Fruit fly (Drosophila melanogaster) whole organism, embryonic: Measurements from ENCODE around the gene Exo70.

ENCODE experiments used
- Aef1 ChIP-seq: fragments of 200-800 bp; sonication (Bioruptor generic); IDR thresholded peaks from 3 replicates; pipeline ENCODE4 v1.3.6; 2022; ENCODE audit warnings: missing biosample characterization, missing genetic modification characterization
- Atf-2 ChIP-seq: fragments of 200-800 bp; sonication (Bioruptor generic); optimal IDR thresholded peaks from 2 replicates; lab custom pipeline; 2016; ENCODE audit warnings: missing biosample characterization, missing genetic modification characterization
- CG10147 ChIP-seq: fragments of 200-800 bp; sonication (Bioruptor generic); optimal IDR thresholded peaks from 2 replicates; lab custom pipeline; 2019; ENCODE audit warnings: missing biosample characterization, mild to moderate bottlenecking, missing genetic modification characterization, moderate library complexity
- CG10431 ChIP-seq: fragments of 200-800 bp; sonication (Bioruptor generic); optimal IDR thresholded peaks from 3 replicates; lab custom pipeline; 2018; ENCODE audit warnings: missing biosample characterization, mild to moderate bottlenecking, missing genetic modification characterization
- CG10543 ChIP-seq: fragments of 200-800 bp; sonication (Bioruptor generic); optimal IDR thresholded peaks from 3 replicates; lab custom pipeline; 2017; ENCODE audit warnings: missing biosample characterization, mild to moderate bottlenecking, missing genetic modification characterization, moderate library complexity
- CG10565 ChIP-seq: fragments of 200-800 bp; sonication (Bioruptor generic); optimal IDR thresholded peaks from 3 replicates; lab custom pipeline; 2016; ENCODE audit warnings: missing biosample characterization, mild to moderate bottlenecking, missing genetic modification characterization
- CG10654 ChIP-seq: fragments of 200-800 bp; sonication (Bioruptor generic); optimal IDR thresholded peaks from 2 replicates; lab custom pipeline; 2016; ENCODE audit warnings: missing biosample characterization, missing genetic modification characterization
- CG13424 ChIP-seq: fragments of 200-800 bp; sonication (Bioruptor generic); optimal IDR thresholded peaks from 2 replicates; lab custom pipeline; 2019; ENCODE audit warnings: missing biosample characterization, mild to moderate bottlenecking, missing genetic modification characterization, moderate library complexity
- CG14667 ChIP-seq: fragments of 200-800 bp; sonication (Bioruptor generic); IDR thresholded peaks from 2 replicates; pipeline ENCODE4 v1.3.6; 2022; ENCODE audit warnings: missing biosample characterization, missing genetic modification characterization
- CG15011 ChIP-seq: fragments of 200-800 bp; sonication (Bioruptor generic); optimal IDR thresholded peaks from 3 replicates; lab custom pipeline; 2018; ENCODE audit warnings: missing biosample characterization, mild to moderate bottlenecking, missing genetic modification characterization
- CG15479 ChIP-seq: fragments of 200-800 bp; sonication (Bioruptor generic); optimal IDR thresholded peaks from 3 replicates; lab custom pipeline; 2019; ENCODE audit warnings: missing biosample characterization, mild to moderate bottlenecking, missing genetic modification characterization, moderate library complexity
- CG1603 ChIP-seq: fragments of 200-800 bp; sonication (Bioruptor generic); optimal IDR thresholded peaks from 2 replicates; lab custom pipeline; 2019; ENCODE audit warnings: missing biosample characterization, mild to moderate bottlenecking, missing genetic modification characterization, moderate library complexity
- CG16863 ChIP-seq: fragments of 200-800 bp; sonication (Bioruptor generic); optimal IDR thresholded peaks from 3 replicates; lab custom pipeline; 2016; ENCODE audit warnings: missing biosample characterization, missing genetic modification characterization
- CG17361 ChIP-seq: fragments of 200-800 bp; sonication (Bioruptor generic); IDR thresholded peaks from 3 replicates; pipeline ENCODE4 v1.3.6; 2022; ENCODE audit warnings: missing biosample characterization, missing genetic modification characterization
- CG17829 ChIP-seq: fragments of 200-800 bp; optimal IDR thresholded peaks from 2 replicates; lab custom pipeline; 2019; ENCODE audit warnings: missing biosample characterization, mild to moderate bottlenecking, missing genetic modification characterization, moderate library complexity
- CG17912 ChIP-seq: fragments of 200-800 bp; sonication (Bioruptor generic); optimal IDR thresholded peaks from 2 replicates; lab custom pipeline; 2018; ENCODE audit warnings: missing biosample characterization, mild to moderate bottlenecking, missing genetic modification characterization
- CG18262 ChIP-seq: fragments of 200-800 bp; optimal IDR thresholded peaks from 3 replicates; lab custom pipeline; 2019; ENCODE audit warnings: missing biosample characterization, mild to moderate bottlenecking, missing genetic modification characterization, moderate library complexity
- CG2120 ChIP-seq: fragments of 200-800 bp; sonication (Bioruptor generic); optimal IDR thresholded peaks from 3 replicates; lab custom pipeline; 2016; ENCODE audit warnings: missing biosample characterization, missing genetic modification characterization
- CG2129 ChIP-seq: fragments of 200-800 bp; sonication (Bioruptor generic); IDR thresholded peaks from 2 replicates; pipeline ENCODE4 v1.3.6; 2022; ENCODE audit warnings: missing biosample characterization, missing genetic modification characterization; ENCODE audit not compliant: partially characterized antibody
- CG34376 ChIP-seq: fragments of 200-800 bp; sonication (Bioruptor generic); optimal IDR thresholded peaks from 2 replicates; lab custom pipeline; 2018; ENCODE audit warnings: missing biosample characterization, mild to moderate bottlenecking, missing genetic modification characterization
- CG3838 ChIP-seq: fragments of 200-800 bp; sonication (Bioruptor generic); optimal IDR thresholded peaks from 3 replicates; lab custom pipeline; 2016; ENCODE audit warnings: missing biosample characterization, missing genetic modification characterization
- CG4424 ChIP-seq: fragments of 200-800 bp; sonication (Bioruptor generic); optimal IDR thresholded peaks from 3 replicates; lab custom pipeline; 2016; ENCODE audit warnings: missing biosample characterization, missing genetic modification characterization
- CG4820 ChIP-seq: fragments of 200-800 bp; sonication (Bioruptor generic); optimal IDR thresholded peaks from 3 replicates; lab custom pipeline; 2016; ENCODE audit warnings: missing biosample characterization, missing genetic modification characterization
- CG7357 ChIP-seq: fragments of 200-800 bp; sonication (Bioruptor generic); IDR thresholded peaks from 3 replicates; pipeline ENCODE4 v1.3.6; 2022; ENCODE audit warnings: missing biosample characterization, missing genetic modification characterization
- CG7928 ChIP-seq: fragments of 200-800 bp; sonication (Bioruptor generic); optimal IDR thresholded peaks from 2 replicates; lab custom pipeline; 2017; ENCODE audit warnings: missing biosample characterization, mild to moderate bottlenecking, missing genetic modification characterization
- CG9797 ChIP-seq: fragments of 200-800 bp; sonication (Bioruptor generic); optimal IDR thresholded peaks from 3 replicates; lab custom pipeline; 2018; ENCODE audit warnings: missing biosample characterization, mild to moderate bottlenecking, missing genetic modification characterization
- Elba2 ChIP-seq: fragments of 200-800 bp; sonication (Bioruptor generic); optimal IDR thresholded peaks from 3 replicates; lab custom pipeline; 2016; ENCODE audit warnings: missing biosample characterization, missing genetic modification characterization
- Fer2 ChIP-seq: fragments of 200-800 bp; sonication (Bioruptor generic); optimal IDR thresholded peaks from 2 replicates; lab custom pipeline; 2018; ENCODE audit warnings: missing biosample characterization, mild to moderate bottlenecking, missing genetic modification characterization, moderate library complexity
- Fer3 ChIP-seq: fragments of 200-800 bp; sonication (Bioruptor generic); optimal IDR thresholded peaks from 2 replicates; lab custom pipeline; 2018; ENCODE audit warnings: missing biosample characterization, mild to moderate bottlenecking, missing genetic modification characterization, moderate library complexity
- HLH4C ChIP-seq: fragments of 200-800 bp; sonication (Bioruptor generic); IDR thresholded peaks from 3 replicates; pipeline ENCODE4 v1.3.6; 2022; ENCODE audit warnings: missing biosample characterization, missing genetic modification characterization; ENCODE audit not compliant: partially characterized antibody
- HLH54F ChIP-seq: fragments of 200-800 bp; sonication (Bioruptor generic); optimal IDR thresholded peaks from 3 replicates; lab custom pipeline; 2016; ENCODE audit warnings: missing biosample characterization, missing genetic modification characterization
- Lhr ChIP-seq: fragments of 200-800 bp; sonication (Bioruptor generic); optimal IDR thresholded peaks from 3 replicates; lab custom pipeline; 2017; ENCODE audit warnings: mild to moderate bottlenecking, missing biosample characterization, missing genetic modification reagents, missing genetic modification characterization
- Mad ChIP-seq: fragments of 200-800 bp; sonication (Bioruptor generic); optimal IDR thresholded peaks from 2 replicates; lab custom pipeline; 2016; ENCODE audit warnings: missing biosample characterization, missing genetic modification characterization
- Mrtf ChIP-seq: fragments of 200-800 bp; sonication (Bioruptor generic); IDR thresholded peaks from 3 replicates; pipeline ENCODE4 v1.3.6; 2022; ENCODE audit warnings: missing biosample characterization, missing genetic modification characterization
- Pdp1 ChIP-seq, 2 experiments: fragments of 200-800 bp; sonication (Bioruptor generic); optimal IDR thresholded peaks; 3 replicates each; lab custom pipeline; 2016; ENCODE audit warnings: missing biosample characterization in 2 of 2, missing genetic modification characterization in 2 of 2, mild to moderate bottlenecking in 1 of 2, moderate library complexity in 1 of 2
- Rfx ChIP-seq: fragments of 200-800 bp; sonication (Bioruptor generic); IDR thresholded peaks from 2 replicates; pipeline ENCODE4 v1.3.6; 2022; ENCODE audit warnings: missing biosample characterization, missing genetic modification characterization
- abd-A ChIP-seq: fragments of 200-800 bp; sonication (Bioruptor generic); optimal IDR thresholded peaks from 3 replicates; lab custom pipeline; 2019; ENCODE audit warnings: missing biosample characterization, mild to moderate bottlenecking, missing genetic modification characterization, moderate library complexity
- br ChIP-seq: fragments of >200 bp; optimal IDR thresholded peaks from 2 replicates; lab custom pipeline; 2017
- esg ChIP-seq: fragments of 200-800 bp; sonication (Bioruptor generic); conservative IDR thresholded peaks from 2 replicates; pipeline ENCODE4 v1.3.6; 2022; ENCODE audit warnings: missing biosample characterization, missing genetic modification characterization
- gce ChIP-seq: fragments of 200-800 bp; sonication (Bioruptor generic); IDR thresholded peaks from 3 replicates; pipeline ENCODE4 v1.3.6; 2022; ENCODE audit warnings: missing biosample characterization, missing genetic modification characterization
- gcm2 ChIP-seq: fragments of 200-800 bp; sonication (Bioruptor generic); optimal IDR thresholded peaks from 2 replicates; lab custom pipeline; 2016; ENCODE audit warnings: missing biosample characterization, missing genetic modification characterization
- gfzf ChIP-seq: fragments of 200-800 bp; sonication (Bioruptor generic); optimal IDR thresholded peaks from 2 replicates; lab custom pipeline; 2016; ENCODE audit warnings: missing biosample characterization, mild to moderate bottlenecking, missing genetic modification characterization, moderate library complexity
- grn ChIP-seq: fragments of 200-800 bp; sonication (Bioruptor generic); optimal IDR thresholded peaks from 3 replicates; lab custom pipeline; 2017; ENCODE audit warnings: missing biosample characterization, missing genetic modification characterization
- hb ChIP-seq: fragments of 200-800 bp; sonication (Bioruptor generic); IDR thresholded peaks from 3 replicates; pipeline ENCODE4 v1.3.6; 2022; ENCODE audit warnings: missing biosample characterization, missing genetic modification characterization; ENCODE audit not compliant: partially characterized antibody
- jigr1 ChIP-seq: fragments of 200-800 bp; sonication (Bioruptor generic); IDR thresholded peaks from 3 replicates; pipeline ENCODE4 v1.3.6; 2022; ENCODE audit warnings: missing biosample characterization, missing genetic modification characterization
- pho ChIP-seq: fragments of 200-800 bp; sonication (Bioruptor generic); optimal IDR thresholded peaks from 2 replicates; lab custom pipeline; 2016; ENCODE audit warnings: missing biosample characterization, missing genetic modification characterization
- ranshi ChIP-seq: fragments of 200-800 bp; sonication (Bioruptor generic); IDR thresholded peaks from 2 replicates; pipeline ENCODE4 v1.3.6; 2022; ENCODE audit warnings: missing biosample characterization, missing genetic modification characterization
- row ChIP-seq: fragments of 200-800 bp; sonication (Bioruptor generic); IDR thresholded peaks from 3 replicates; pipeline ENCODE4 v1.3.6; 2022; ENCODE audit warnings: missing biosample characterization, missing genetic modification characterization
- sim ChIP-seq: fragments of 200-800 bp; sonication (Bioruptor generic); IDR thresholded peaks from 2 replicates; pipeline ENCODE4 v1.3.6; 2022; ENCODE audit warnings: missing biosample characterization, missing genetic modification characterization
- tx ChIP-seq: fragments of 200-800 bp; sonication (Bioruptor generic); optimal IDR thresholded peaks from 2 replicates; lab custom pipeline; 2016; ENCODE audit warnings: missing biosample characterization, missing genetic modification characterization
- yki ChIP-seq: fragments of >200 bp; optimal IDR thresholded peaks from 3 replicates; lab custom pipeline; 2018

Gene Exo70

DNA sequence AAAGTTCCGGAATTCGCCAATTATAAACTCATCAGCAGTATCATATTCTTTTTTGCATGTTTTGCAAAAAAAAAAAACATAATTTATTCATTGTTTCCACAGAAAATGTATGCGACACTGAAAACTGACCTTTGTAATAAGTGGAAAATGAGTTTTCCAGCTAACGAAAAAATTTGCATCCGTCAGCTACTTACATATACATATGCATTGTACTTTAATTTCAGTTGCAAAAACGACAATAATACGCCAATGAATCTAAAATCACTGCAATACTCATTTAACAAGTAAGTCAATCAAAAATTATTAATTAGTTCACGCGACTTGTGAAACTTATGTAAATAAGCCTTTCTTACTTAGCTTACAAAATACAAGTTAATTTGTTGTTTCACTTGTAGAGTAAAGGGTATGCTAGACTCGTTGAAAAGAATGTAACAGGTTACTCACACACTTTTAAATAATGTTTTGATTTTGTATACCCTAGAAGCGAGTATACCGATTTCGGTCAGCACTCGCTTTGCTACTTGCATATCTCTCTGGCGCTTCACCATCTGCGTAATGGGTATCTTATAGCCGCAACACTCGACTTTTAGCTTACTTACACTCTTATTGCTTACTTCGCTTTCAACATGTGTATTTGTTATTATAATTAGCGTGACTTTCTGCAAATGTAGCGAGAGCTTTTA lies 12.7 kb upstream of the Exo70 start (continued):
- TF ChIP-seq CG15479 = no peak
- TF ChIP-seq sim (GFP tag; lab: Robert Waterston, UW) = no peak
- peak; percentile 19 for TF ChIP-seq CG4424 (GFP tag; lab: Kevin White, UChicago)
- no peak for TF ChIP-seq CG2129 (GFP tag; lab: Robert Waterston, UW)
- TF ChIP-seq CG17361 = no peak
- TF ChIP-seq Fer2 (tag; lab: Kevin White, UChicago) = no peak
- no peak for TF ChIP-seq CG7357
- no peak for TF ChIP-seq Atf-2
- peak; percentile 22 for TF ChIP-seq CG10654
- no peak for TF ChIP-seq Fer3 (tag; lab: Kevin White, UChicago)
- TF ChIP-seq CG16863 (GFP tag; lab: Kevin White, UChicago) = no peak
- no peak for TF ChIP-seq Elba2 (GFP tag; lab: Kevin White, UChicago)
- no peak for TF ChIP-seq CG34376 (GFP tag; lab: Kevin White, UChicago)
- TF ChIP-seq CG13424 (tag; lab: Kevin White, UChicago) = no peak
- TF ChIP-seq gcm2 (GFP tag; lab: Kevin White, UChicago) = no peak
- TF ChIP-seq HLH54F = no peak
- 0 out of 3 replicates have a peak, but pooled peaks have one; percentile 6 for TF ChIP-seq jigr1 (GFP tag; lab: Robert Waterston, UW)
- no peak for TF ChIP-seq Mrtf (GFP tag; lab: Robert Waterston, UW)
- TF ChIP-seq tx (GFP tag; lab: Kevin White, UChicago) = no peak
- TF ChIP-seq ranshi (GFP tag; lab: Robert Waterston, UW) = no peak
- TF ChIP-seq Rfx = 0 out of 2 replicates have a peak, but pooled peaks have one; percentile 33
- TF ChIP-seq CG7928 (GFP tag; lab: Kevin White, UChicago) = no peak
- TF ChIP-seq HLH4C (GFP tag; lab: Robert Waterston, UW) = peak; percentile 50; the same call in 1 of the 3 replicates
- TF ChIP-seq esg (GFP tag; lab: Robert Waterston, UW) = 0 out of 2 replicates have a peak, but pooled peaks have one; percentile 15
- TF ChIP-seq CG10543 = no peak
- TF ChIP-seq CG15011 (GFP tag; lab: Kevin White, UChicago) = no peak
- no peak for TF ChIP-seq CG18262 (tag; lab: Kevin White, UChicago)
- 0 out of 3 replicates have a peak, but pooled peaks have one; percentile 16 for TF ChIP-seq Aef1 (GFP tag; lab: Robert Waterston, UW)
- TF ChIP-seq br (lab: Kevin White, UChicago) = no peak
- TF ChIP-seq hb (GFP tag; lab: Robert Waterston, UW) = no peak
- TF ChIP-seq gfzf (GFP tag; lab: Kevin White, UChicago) = no peak
- no peak for TF ChIP-seq CG17912 (GFP tag; lab: Kevin White, UChicago)
- TF ChIP-seq CG4820 = peak; percentile 23
- TF ChIP-seq Pdp1 (GFP tag; optimal IDR thresholded peaks at IDR 0.05; lab: Kevin White, UChicago) = peak; percentile 29 to 41
- peak; percentile 9; the same call in 1 of the 3 replicates for TF ChIP-seq gce
- peak; percentile 69; the same call in 2 of the 3 replicates for TF ChIP-seq row (GFP tag; lab: Robert Waterston, UW)
- no peak for TF ChIP-seq CG3838
- TF ChIP-seq CG9797 = no peak
- TF ChIP-seq grn (GFP tag; lab: Kevin White, UChicago) = no peak
- TF ChIP-seq abd-A (tag; lab: Kevin White, UChicago) = no peak
- TF ChIP-seq yki (lab: Kevin White, UChicago) = no peak
- peak; percentile 66 for TF ChIP-seq CG1603
- no peak for TF ChIP-seq Lhr (GFP tag; lab: Kevin White, UChicago)
- peak; percentile 41 for TF ChIP-seq CG2120 (GFP tag; lab: Kevin White, UChicago)
- TF ChIP-seq CG10147 (GFP tag; lab: Kevin White, UChicago) = no peak
- no peak for TF ChIP-seq CG10565 (GFP tag; lab: Kevin White, UChicago)
- TF ChIP-seq Mad (GFP tag; lab: Kevin White, UChicago) = peak; percentile 30
- TF ChIP-seq CG17829 = no peak
- no peak for TF ChIP-seq pho (GFP tag; lab: Kevin White, UChicago)
- TF ChIP-seq CG14667 = no peak
- TF ChIP-seq CG10431 (GFP tag; lab: Kevin White, UChicago) = no peak
